Worm (Caenorhabditis elegans): Measurements from ENCODE around the gene sma-1.

- TF ChIP-seq ceh-13 (GFP tag; optimal IDR thresholded peaks at IDR 0.05) (no peak), scrt-1 (GFP tag; IDR thresholded peaks at IDR 0.05) (no peak), B0310.2 (tag; optimal IDR thresholded peaks at IDR 0.05) (peak; percentile 18)
These were observed 61.6 kb downstream of the sma-1 start for ce11 chrV:11960831-11961190.
